Fruit fly (Drosophila melanogaster) Kc167 (cell line): ENCODE measurements around the gene Elal.

ENCODE experiments used
- Myc ChIP-seq: fragments of >200 bp; optimal IDR thresholded peaks from 2 replicates; lab custom pipeline; 2017; ENCODE audit warnings: missing external identifiers
- h ChIP-seq: fragments of >200 bp; optimal IDR thresholded peaks from 3 replicates; lab custom pipeline; 2018; ENCODE audit warnings: missing external identifiers
- insv ChIP-seq: fragments of >200 bp; optimal IDR thresholded peaks from 3 replicates; lab custom pipeline; 2018; ENCODE audit warnings: missing external identifiers

DNA sequence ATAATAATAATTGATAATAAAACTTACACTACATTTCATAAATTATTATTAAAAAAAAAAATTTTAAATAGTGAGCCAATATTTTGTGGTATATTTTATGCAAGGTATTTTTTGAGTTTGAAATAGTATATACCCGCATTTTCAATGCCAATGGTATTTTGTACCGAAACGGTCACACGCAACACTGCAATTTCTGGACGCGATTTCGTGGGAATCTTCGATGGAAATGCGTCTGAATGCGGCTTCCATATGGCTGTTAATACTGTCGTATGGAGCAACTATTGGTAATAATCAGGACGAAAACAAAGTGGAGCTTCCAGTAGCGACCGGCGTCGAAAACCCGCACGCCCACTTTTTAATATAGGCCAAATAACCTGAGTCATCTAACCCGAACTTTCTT lies 13.7 kb upstream of the Elal start, which contains the start of gene Nct:
- TF ChIP-seq h (lab: Kevin White, UChicago) (no peak), Myc (lab: Kevin White, UChicago) (no peak), insv (lab: Kevin White, UChicago) (no peak)
